Worm (Caenorhabditis elegans) whole organism, early embryonic: ENCODE results near the gene F58A3.4.

ENCODE experiments used
- F13C5.2 ChIP-seq: sonication (generic microtip); optimal IDR thresholded peaks from 2 replicates; lab custom pipeline; 2017; ENCODE audit warnings: mild to moderate bottlenecking, missing genetic modification characterization, inconsistent platforms, missing compliant biosample characterization
- ceh-13 ChIP-seq: fragments of 200-800 bp; sonication (Bioruptor generic); optimal IDR thresholded peaks from 2 replicates; lab custom pipeline; 2018; ENCODE audit warnings: mild to moderate bottlenecking, missing genetic modification characterization, missing compliant biosample characterization
- ceh-36 ChIP-seq: sonication (generic microtip); optimal IDR thresholded peaks from 2 replicates; lab custom pipeline; 2016; ENCODE audit warnings: missing genetic modification characterization, inconsistent platforms, missing compliant biosample characterization
- flt-1 ChIP-seq: fragments of 200-800 bp; sonication (Bioruptor generic); IDR thresholded peaks from 2 replicates; pipeline ENCODE4 v1.3.6; 2022; ENCODE audit warnings: missing genetic modification characterization, missing compliant biosample characterization
- hmbx-1 ChIP-seq: sonication (generic microtip); optimal IDR thresholded peaks from 2 replicates; lab custom pipeline; 2016; ENCODE audit warnings: mild to moderate bottlenecking, missing genetic modification characterization, missing compliant biosample characterization
- hnd-1 ChIP-seq: sonication (generic microtip); optimal IDR thresholded peaks from 2 replicates; lab custom pipeline; 2016; ENCODE audit warnings: missing genetic modification characterization, missing compliant biosample characterization
- pes-1 ChIP-seq: fragments of 200-800 bp; sonication (Bioruptor generic); IDR thresholded peaks from 2 replicates; pipeline ENCODE4 v1.3.6; 2022; ENCODE audit warnings: missing genetic modification reagents, missing genetic modification characterization, missing compliant biosample characterization
- scrt-1 ChIP-seq: fragments of 200-800 bp; sonication (Bioruptor generic); IDR thresholded peaks from 2 replicates; pipeline ENCODE4 v1.3.6; 2022; ENCODE audit warnings: missing genetic modification characterization, missing compliant biosample characterization
- sea-1 ChIP-seq: fragments of 200-800 bp; sonication (Bioruptor generic); conservative IDR thresholded peaks from 2 replicates; pipeline ENCODE4 v1.3.6; 2022; ENCODE audit warnings: missing genetic modification characterization, missing compliant biosample characterization

ce11 chrX:11038221-11038620 lies 27.8 kb upstream of the F58A3.4 start:
- TF ChIP-seq hmbx-1 (tag; lab: Kevin White, UChicago) (no peak), F13C5.2 (no peak), flt-1 (GFP tag; lab: Robert Waterston, UW) (no peak), ceh-36 (tag; lab: Kevin White, UChicago) (no peak), sea-1 (GFP tag; lab: Robert Waterston, UW) (no peak), hnd-1 (tag; lab: Kevin White, UChicago) (no peak), pes-1 (GFP tag; lab: Robert Waterston, UW) (no peak), scrt-1 (GFP tag; lab: Robert Waterston, UW) (no peak), ceh-13 (GFP tag; lab: Kevin White, UChicago) (no peak)
